Worm (Caenorhabditis elegans): ENCODE measurements around the gene F37C4.8.

DNA sequence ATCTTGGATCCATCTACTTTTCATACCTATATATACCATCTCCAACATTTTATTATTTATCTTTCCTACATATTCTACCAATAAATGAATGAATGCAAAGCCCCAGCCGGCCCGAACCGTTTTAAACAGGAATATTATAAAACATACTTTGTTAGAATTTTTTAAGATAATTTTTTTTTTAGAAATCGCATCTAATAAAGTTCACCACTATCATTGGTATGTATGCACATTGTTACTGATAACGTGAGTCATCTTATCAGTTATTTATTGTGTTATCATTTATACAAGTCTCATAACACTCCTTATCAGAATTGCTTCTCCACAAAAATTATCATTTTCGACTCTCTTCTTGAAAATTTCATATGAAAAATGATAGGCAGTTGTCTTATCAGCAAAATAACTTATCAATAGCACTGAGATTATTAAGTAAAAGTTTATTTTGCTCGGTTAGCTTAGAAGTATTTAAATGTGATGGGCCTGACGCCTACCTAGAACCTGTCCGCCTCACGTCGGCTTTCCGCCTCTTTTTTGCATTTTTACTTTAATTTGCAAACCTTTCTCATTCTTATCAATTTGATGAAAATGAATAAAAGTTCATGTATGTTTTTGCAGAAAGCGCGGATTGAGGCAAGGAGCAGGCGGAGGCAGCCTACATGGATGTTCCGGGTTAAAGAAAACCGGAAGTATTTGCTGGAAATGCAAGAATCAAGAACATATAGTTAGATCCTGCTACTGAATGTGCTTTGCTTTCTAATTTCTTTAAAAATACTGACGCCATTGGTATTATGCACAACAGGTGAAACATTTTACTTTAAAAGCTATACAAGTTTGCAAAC lies 18.9 kb upstream of the F37C4.8 start, which contains the start of gene srz-62:
- no peak for TF ChIP-seq ces-1 (GFP tag; optimal IDR thresholded peaks at IDR 0.05)
- no peak for TF ChIP-seq F26F4.8 (GFP tag; conservative IDR thresholded peaks at IDR 0.05)
- no peak for TF ChIP-seq pha-4 (GFP tag; IDR thresholded peaks at IDR 0.05)
- peak; percentile 16 for TF ChIP-seq pha-4 (tag; optimal IDR thresholded peaks at IDR 0.05)
- TF ChIP-seq lin-39 (tag; optimal IDR thresholded peaks at IDR 0.05), result no peak
- no peak for TF ChIP-seq nhr-42 (GFP tag; IDR thresholded peaks at IDR 0.05)
- no peak for TF ChIP-seq lsy-2 (tag; optimal IDR thresholded peaks at IDR 0.05)
- TF ChIP-seq zag-1 (tag; optimal IDR thresholded peaks at IDR 0.05), result no peak
- TF ChIP-seq ceh-28 (tag; optimal IDR thresholded peaks at IDR 0.05), result no peak
- TF ChIP-seq egl-27 (tag; optimal IDR thresholded peaks at IDR 0.05), result no peak
- TF ChIP-seq arid-1 (GFP tag; conservative IDR thresholded peaks at IDR 0.05), result no peak
- no peak for TF ChIP-seq nhr-25 (tag; optimal IDR thresholded peaks at IDR 0.05; ENCODE audit: borderline replicate concordance, insufficient read depth)

All from whole organism, L4 larva.